Worm (Caenorhabditis elegans): Measurements from ENCODE around the gene D2023.6.
A peak's percentile ranks its signal among the peaks of the same experiment; 100 is the strongest.

D2023.6 gene

ce11 chrV:11860375-11860774, 33.2 kb downstream of the D2023.6 start, which contains the start of gene R13H4.5:
TSS of gene R13H4.5 (plus strand) at chrV:11860675.
- TF ChIP-seq nhr-237 (tag; optimal IDR thresholded peaks at IDR 0.05) = no peak
- TF ChIP-seq C34F6.9 (tag; optimal IDR thresholded peaks at IDR 0.05) = no peak
- no peak for TF ChIP-seq elt-1 (tag; optimal IDR thresholded peaks at IDR 0.05)
- no peak for TF ChIP-seq mdl-1 (tag; optimal IDR thresholded peaks at IDR 0.05)
- TF ChIP-seq gmeb-1 (tag; optimal IDR thresholded peaks at IDR 0.05) = no peak
- no peak for TF ChIP-seq lsy-2 (tag; optimal IDR thresholded peaks at IDR 0.05)
- TF ChIP-seq mab-5 (tag; optimal IDR thresholded peaks at IDR 0.05) = no peak
- TF ChIP-seq F13H6.1 (tag; optimal IDR thresholded peaks at IDR 0.05) = no peak
- TF ChIP-seq sma-3 (GFP tag; optimal IDR thresholded peaks at IDR 0.05) = no peak
- TF ChIP-seq dmd-4 (tag; optimal IDR thresholded peaks at IDR 0.05) = no peak
- 0 out of 2 replicates have a peak, but pooled peaks have one; percentile 35 for TF ChIP-seq ztf-1 (GFP tag; conservative IDR thresholded peaks at IDR 0.05)
- peak; percentile 19 for TF ChIP-seq unc-55 (GFP tag; optimal IDR thresholded peaks at IDR 0.05)

- TF ChIP-seq nhr-21 (tag; optimal IDR thresholded peaks at IDR 0.05) (peak; percentile 29), fos-1 (tag; optimal IDR thresholded peaks at IDR 0.05) (peak; percentile 63), sma-9 (GFP tag; optimal IDR thresholded peaks at IDR 0.05) (peak; percentile 27), sma-9 (tag; optimal IDR thresholded peaks at IDR 0.05) (no peak), ceh-16 (tag; optimal IDR thresholded peaks at IDR 0.05) (no peak), lsy-2 (tag; optimal IDR thresholded peaks at IDR 0.05) (peak in 1 of 2 experiments; percentile 20), lin-11 (tag; optimal IDR thresholded peaks at IDR 0.05) (no peak)
Observed at ce11 chrV:11861880-11862544, 34.9 kb downstream of the D2023.6 start.

ce11 chrV:11862817-11863216, 35.7 kb downstream of the D2023.6 start, which contains the start of gene R13H4.6:
TSS of gene R13H4.6 (plus strand) at chrV:11863117.
- TF ChIP-seq sem-4 (tag; optimal IDR thresholded peaks at IDR 0.05) (no peak), ztf-1 (GFP tag; conservative IDR thresholded peaks at IDR 0.05) (no peak), lsy-2 (tag; optimal IDR thresholded peaks at IDR 0.05) (no peak), aly-2 (tag; optimal IDR thresholded peaks at IDR 0.05) (no peak), lin-13 (GFP tag; optimal IDR thresholded peaks at IDR 0.05) (no peak), nhr-10 (tag; optimal IDR thresholded peaks at IDR 0.05) (no peak), gmeb-1 (tag; optimal IDR thresholded peaks at IDR 0.05) (no peak), lin-11 (tag; optimal IDR thresholded peaks at IDR 0.05) (no peak), nhr-11 (tag; optimal IDR thresholded peaks at IDR 0.05) (no peak), alr-1 (tag; optimal IDR thresholded peaks at IDR 0.05) (no peak)

- no peak for TF ChIP-seq nhr-25 (tag; optimal IDR thresholded peaks at IDR 0.05)
- TF ChIP-seq nhr-6 (tag; optimal IDR thresholded peaks at IDR 0.05) = no peak
- TF ChIP-seq nhr-237 (tag; optimal IDR thresholded peaks at IDR 0.05) = no peak
- no peak for TF ChIP-seq unc-39 (tag; optimal IDR thresholded peaks at IDR 0.05)
- TF ChIP-seq ZK546.5 (tag; optimal IDR thresholded peaks at IDR 0.05) = no peak
- TF ChIP-seq F13H6.1 (tag; optimal IDR thresholded peaks at IDR 0.05) = no peak
- TF ChIP-seq nhr-23 (tag; optimal IDR thresholded peaks at IDR 0.05) = no peak
Observed at ce11 chrV:11868142-11868541, 41.0 kb downstream of the D2023.6 start, which contains the start of gene R13H4.7. TSS of gene R13H4.7 (minus strand) at chrV:11868242.

- TF ChIP-seq ztf-11 (tag; optimal IDR thresholded peaks at IDR 0.05) (no peak), sma-3 (GFP tag; optimal IDR thresholded peaks at IDR 0.05) (no peak), ceh-16 (tag; optimal IDR thresholded peaks at IDR 0.05) (no peak), nhr-11 (tag; optimal IDR thresholded peaks at IDR 0.05) (no peak), skn-1 (tag; optimal IDR thresholded peaks at IDR 0.05) (no peak), lin-11 (tag; optimal IDR thresholded peaks at IDR 0.05) (no peak), ceh-82 (tag; optimal IDR thresholded peaks at IDR 0.05) (no peak), snpc-4 (tag; optimal IDR thresholded peaks at IDR 0.05) (no peak), unc-55 (GFP tag; optimal IDR thresholded peaks at IDR 0.05) (no peak), nhr-25 (tag; optimal IDR thresholded peaks at IDR 0.05) (no peak), aly-2 (tag; optimal IDR thresholded peaks at IDR 0.05) (no peak), elt-3 (tag; optimal IDR thresholded peaks at IDR 0.05) (no peak), lin-13 (GFP tag; optimal IDR thresholded peaks at IDR 0.05) (no peak), mbf-1 (tag; optimal IDR thresholded peaks at IDR 0.05) (no peak), dmd-4 (tag; optimal IDR thresholded peaks at IDR 0.05) (no peak), lsy-2 (tag; optimal IDR thresholded peaks at IDR 0.05) (no peak), ztf-1 (GFP tag; conservative IDR thresholded peaks at IDR 0.05) (no peak)
Observed at ce11 chrV:11875060-11875459, 47.9 kb downstream of the D2023.6 start, which contains the start of gene sulp-4. TSS of gene sulp-4 (plus strand) at chrV:11875360.
